Worm (Caenorhabditis elegans) whole organism, L4/young adult: ENCODE data around the gene F57G4.10.

Source experiments
- W03F9.2 ChIP-seq: fragments of 150-350 bp; optimal IDR thresholded peaks from 2 replicates; lab custom pipeline; 2014; ENCODE audit warnings: missing biosample characterization, missing genetic modification characterization
- him-1 ChIP-seq: sonication (generic microtip); optimal IDR thresholded peaks from 2 replicates; lab custom pipeline; 2016; ENCODE audit warnings: missing genotype, missing genetic modification reagents, missing genetic modification characterization, missing compliant biosample characterization

DNA sequence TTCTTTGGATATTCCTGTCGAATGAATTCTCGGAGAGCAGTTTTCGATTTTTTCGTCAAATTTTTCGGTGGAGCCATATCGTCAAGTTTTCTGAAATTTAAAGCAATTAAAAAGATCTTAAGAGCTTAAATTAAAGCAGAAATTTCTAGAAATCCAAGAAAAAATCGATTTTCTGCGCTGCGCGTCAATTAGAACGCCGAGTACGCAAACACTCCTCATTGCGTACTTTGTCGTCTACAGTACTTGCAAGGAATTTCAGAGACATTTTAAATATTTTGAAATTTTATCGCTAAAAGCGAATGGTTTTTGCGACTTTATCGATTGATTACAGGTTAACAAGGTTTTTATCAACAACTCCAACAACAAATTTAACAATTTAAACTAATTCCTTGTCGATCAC lies 26.5 kb downstream of the F57G4.10 start:
- no peak for TF ChIP-seq W03F9.2
- no peak for TF ChIP-seq him-1 (tag; lab: Kevin White, UChicago)
